Fruit fly (Drosophila melanogaster): ENCODE measurements around the gene zen.
A peak's percentile ranks its signal among the peaks of the same experiment; 100 is the strongest.

The zen gene

DNA sequence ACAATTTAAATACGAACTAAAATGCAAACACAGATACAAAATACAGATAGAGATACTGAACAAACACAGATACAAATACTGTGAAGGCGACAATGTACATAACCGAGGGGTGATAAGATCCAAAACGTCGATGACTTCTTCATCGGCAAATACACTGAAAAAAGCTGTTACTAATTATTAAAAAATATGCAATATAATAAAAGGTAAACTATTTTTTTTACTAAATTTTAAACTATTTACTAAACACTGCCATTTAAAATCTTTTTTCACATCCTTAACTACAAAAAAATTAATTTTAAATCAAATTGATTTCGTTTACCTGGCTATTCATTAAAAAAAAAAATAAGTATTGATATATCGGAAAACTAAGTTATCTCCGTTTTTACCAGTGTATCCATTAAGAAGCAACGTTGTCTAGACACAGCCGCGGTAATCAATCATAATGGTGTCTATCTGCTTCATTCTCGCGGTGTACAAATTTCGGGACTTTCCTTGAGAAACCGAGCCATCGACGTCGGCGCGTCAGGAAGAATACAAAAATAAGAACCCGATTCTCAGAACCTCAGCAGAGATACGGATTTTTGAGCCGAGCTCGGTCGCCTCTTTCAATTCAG lies 8.9 kb upstream of the zen start (continued):
- TF ChIP-seq vri (GFP tag; optimal IDR thresholded peaks at IDR 0.05) (peak; percentile 57), Sox102F (GFP tag; optimal IDR thresholded peaks at IDR 0.05) (peak; percentile 77), CG4318 (GFP tag; optimal IDR thresholded peaks at IDR 0.05) (peak; percentile 64), svp (GFP tag) (peak; percentile 93), CG6854 (GFP tag; optimal IDR thresholded peaks at IDR 0.05) (peak; percentile 42), Smox (GFP tag; optimal IDR thresholded peaks at IDR 0.05) (peak; percentile 80), CG15336 (GFP tag; IDR thresholded peaks at IDR 0.05) (peak; percentile 77), CG3032 (tag; optimal IDR thresholded peaks at IDR 0.05) (peak; percentile 82), CG8632 (GFP tag; optimal IDR thresholded peaks at IDR 0.05) (peak; percentile 79), esn (GFP tag; optimal IDR thresholded peaks at IDR 0.05) (peak; percentile 90), CG6792 (GFP tag; optimal IDR thresholded peaks at IDR 0.05) (peak; percentile 80), fd85E (GFP tag; optimal IDR thresholded peaks at IDR 0.05) (peak; percentile 32), OdsH (GFP tag; optimal IDR thresholded peaks at IDR 0.05) (peak; percentile 77), Sox15 (GFP tag; optimal IDR thresholded peaks at IDR 0.05) (peak; percentile 58), fkh (GFP tag; optimal IDR thresholded peaks at IDR 0.05) (peak; percentile 91), Hr4 (GFP tag; optimal IDR thresholded peaks at IDR 0.05) (peak; percentile 50), net (GFP tag; optimal IDR thresholded peaks at IDR 0.05) (peak; percentile 66), CG1621 (tag; optimal IDR thresholded peaks at IDR 0.05) (no peak), Met (GFP tag; optimal IDR thresholded peaks at IDR 0.05) (peak; percentile 84), dac (GFP tag; optimal IDR thresholded peaks at IDR 0.05) (no peak), lz (GFP tag; optimal IDR thresholded peaks at IDR 0.05) (peak; percentile 76), CG6163 (GFP tag; IDR thresholded peaks at IDR 0.05) (peak; percentile 39; the same call in 1 of the 3 replicates), CG31627 (GFP tag; optimal IDR thresholded peaks at IDR 0.05) (peak; percentile 74), spab (GFP tag; optimal IDR thresholded peaks at IDR 0.05) (peak; percentile 67), topi (GFP tag; optimal IDR thresholded peaks at IDR 0.05) (peak; percentile 84), Hr38 (GFP tag; optimal IDR thresholded peaks at IDR 0.05) (no peak), CG32006 (GFP tag; optimal IDR thresholded peaks at IDR 0.05) (peak; percentile 81), Ets96B (tag; optimal IDR thresholded peaks at IDR 0.05) (peak; percentile 82), Ets21C (GFP tag; optimal IDR thresholded peaks at IDR 0.05) (peak; percentile 56), CG9139 (GFP tag; optimal IDR thresholded peaks at IDR 0.05) (peak; percentile 33), salr (GFP tag; optimal IDR thresholded peaks at IDR 0.05) (peak in 1 of 2 experiments; percentile 71), Eip78C (GFP tag) (peak; percentile 92), eg (GFP tag; IDR thresholded peaks at IDR 0.05) (peak; percentile 65; the same call in 2 of the 3 replicates), fd59A (GFP tag; optimal IDR thresholded peaks at IDR 0.05) (peak; percentile 44), CG11294 (GFP tag; IDR thresholded peaks at IDR 0.05) (peak; percentile 13; the same call in 1 of the 2 replicates), achi (GFP tag; optimal IDR thresholded peaks at IDR 0.05) (peak; percentile 80), CG16779 (tag; optimal IDR thresholded peaks at IDR 0.05) (peak; percentile 39), CG10631 (GFP tag; optimal IDR thresholded peaks at IDR 0.05) (peak; percentile 82), CG10669 (GFP tag; optimal IDR thresholded peaks at IDR 0.05) (peak; percentile 55), CG6276 (GFP tag; optimal IDR thresholded peaks at IDR 0.05) (peak; percentile 56), CG7368 (GFP tag; optimal IDR thresholded peaks at IDR 0.05) (peak; percentile 55), CG11762 (GFP tag; optimal IDR thresholded peaks at IDR 0.05; ENCODE audit: insufficient read depth) (peak; percentile 47)

DNA sequence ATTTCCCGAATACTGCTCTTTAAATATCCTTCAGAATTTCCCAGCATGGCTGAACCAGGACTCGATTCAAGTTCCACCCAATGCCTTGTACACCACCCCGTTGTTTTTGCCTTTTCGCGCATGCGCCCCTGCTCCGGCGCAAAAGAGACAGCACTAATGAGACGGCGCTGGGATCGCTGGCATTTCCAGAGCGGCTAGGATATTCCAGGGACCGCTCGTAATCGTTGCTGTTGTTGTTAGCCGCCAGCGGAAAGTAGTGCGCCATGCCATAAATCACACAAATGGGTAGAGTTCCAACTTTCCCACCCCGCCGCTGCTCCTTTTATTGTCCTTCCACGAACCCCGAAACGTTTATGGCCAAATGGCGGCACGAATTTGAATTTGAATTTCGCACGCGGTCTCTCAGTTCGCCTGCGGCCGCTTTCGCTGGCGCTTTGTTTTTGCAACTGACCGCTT lies 8.2 kb upstream of the zen start, which contains the start of gene Ama:
Gene Ama, plus strand, starts transcription at position 406 of the 456 bp plus-strand sequence.
- TF ChIP-seq dac (GFP tag; optimal IDR thresholded peaks at IDR 0.05): no peak
- no peak for TF ChIP-seq CG34406 (GFP tag; optimal IDR thresholded peaks at IDR 0.05)
- TF ChIP-seq CG6808 (GFP tag; optimal IDR thresholded peaks at IDR 0.05): no peak
- no peak for TF ChIP-seq Blimp-1 (GFP tag; optimal IDR thresholded peaks at IDR 0.05)
- TF ChIP-seq Smox (GFP tag; optimal IDR thresholded peaks at IDR 0.05): no peak
- no peak for TF ChIP-seq Sox14 (GFP tag; optimal IDR thresholded peaks at IDR 0.05)
- no peak for TF ChIP-seq vri (GFP tag; optimal IDR thresholded peaks at IDR 0.05)
- no peak for TF ChIP-seq CG10631 (GFP tag; optimal IDR thresholded peaks at IDR 0.05)
- TF ChIP-seq CG6276 (GFP tag; optimal IDR thresholded peaks at IDR 0.05): no peak
- no peak for TF ChIP-seq CG6854 (GFP tag; optimal IDR thresholded peaks at IDR 0.05)
- TF ChIP-seq CG1621 (tag; optimal IDR thresholded peaks at IDR 0.05): no peak
- no peak for TF ChIP-seq CG8632 (GFP tag; optimal IDR thresholded peaks at IDR 0.05)
- TF ChIP-seq net (GFP tag; optimal IDR thresholded peaks at IDR 0.05): no peak
- no peak for TF ChIP-seq Eip93F (GFP tag; optimal IDR thresholded peaks at IDR 0.05)
- TF ChIP-seq Hr39 (GFP tag; optimal IDR thresholded peaks at IDR 0.05): no peak
- no peak for TF ChIP-seq cyc (GFP tag; optimal IDR thresholded peaks at IDR 0.05)
- TF ChIP-seq fkh (GFP tag; optimal IDR thresholded peaks at IDR 0.05): no peak
- no peak for TF ChIP-seq CG15336 (GFP tag; IDR thresholded peaks at IDR 0.05)
- TF ChIP-seq CG6163 (GFP tag; IDR thresholded peaks at IDR 0.05): no peak
- no peak for TF ChIP-seq spab (GFP tag; optimal IDR thresholded peaks at IDR 0.05)

Measured in whole organism, prepupa.